Worm (Caenorhabditis elegans) whole organism, late embryonic: Measurements from ENCODE around the gene R07E5.7.
"Not testable (repeated sequence)": the region's sequence is repeated elsewhere in the genome, so short reads cannot be mapped to it uniquely, and the experiment has no call there.

ENCODE experiments used
- C08G9.2 ChIP-seq: sonication (generic microtip); optimal IDR thresholded peaks from 2 replicates; lab custom pipeline; 2016; ENCODE audit warnings: mild to moderate bottlenecking, missing genetic modification characterization, moderate library complexity, missing compliant biosample characterization
- C38D4.7 ChIP-seq: fragments of 200-800 bp; sonication (Bioruptor generic); optimal IDR thresholded peaks from 2 replicates; lab custom pipeline; 2018; ENCODE audit warnings: mild to moderate bottlenecking, missing genetic modification characterization, moderate library complexity, missing compliant biosample characterization
- F13H6.1 ChIP-seq: sonication (generic microtip); optimal IDR thresholded peaks from 2 replicates; lab custom pipeline; 2016; ENCODE audit warnings: missing genetic modification characterization, missing compliant biosample characterization
- K02D7.2 ChIP-seq: sonication (generic microtip); optimal IDR thresholded peaks from 2 replicates; lab custom pipeline; 2017; ENCODE audit warnings: mild to moderate bottlenecking, missing genetic modification characterization, missing compliant biosample characterization
- K09A11.1 ChIP-seq: sonication (generic microtip); optimal IDR thresholded peaks from 2 replicates; lab custom pipeline; 2017; ENCODE audit warnings: antibody characterized with exemption, mild to moderate bottlenecking, missing genetic modification characterization, missing compliant biosample characterization; ENCODE audit not compliant: insufficient read depth
- T23F11.4 ChIP-seq: fragments of 200-800 bp; sonication (Bioruptor generic); optimal IDR thresholded peaks from 2 replicates; lab custom pipeline; 2018; ENCODE audit warnings: mild to moderate bottlenecking, missing genetic modification characterization, missing compliant biosample characterization
- Y22D7AL.16 ChIP-seq: sonication (generic microtip); optimal IDR thresholded peaks from 2 replicates; lab custom pipeline; 2016; ENCODE audit warnings: missing genetic modification characterization, missing compliant biosample characterization
- ahr-1 ChIP-seq: sonication (generic microtip); optimal IDR thresholded peaks from 2 replicates; lab custom pipeline; 2016; ENCODE audit warnings: missing genetic modification characterization, missing compliant biosample characterization
- ceh-14 ChIP-seq: sonication (generic microtip); optimal IDR thresholded peaks from 2 replicates; lab custom pipeline; 2016; ENCODE audit warnings: missing genotype, missing genetic modification characterization, missing compliant biosample characterization
- ceh-18 ChIP-seq: sonication (generic microtip); optimal IDR thresholded peaks from 2 replicates; lab custom pipeline; 2016; ENCODE audit warnings: missing genetic modification characterization, missing compliant biosample characterization
- ceh-19 ChIP-seq: fragments of 200-800 bp; sonication (Bioruptor generic); optimal IDR thresholded peaks from 2 replicates; lab custom pipeline; 2018; ENCODE audit warnings: mild to moderate bottlenecking, missing genetic modification characterization, missing compliant biosample characterization
- ceh-2 ChIP-seq: sonication (generic microtip); optimal IDR thresholded peaks from 2 replicates; lab custom pipeline; 2016; ENCODE audit warnings: missing genotype, missing genetic modification characterization, missing compliant biosample characterization
- ceh-24 ChIP-seq: sonication (generic microtip); optimal IDR thresholded peaks from 2 replicates; lab custom pipeline; 2016; ENCODE audit warnings: mild to moderate bottlenecking, missing genetic modification characterization, missing compliant biosample characterization
- ceh-31 ChIP-seq: sonication (generic microtip); optimal IDR thresholded peaks from 2 replicates; lab custom pipeline; 2016; ENCODE audit warnings: missing genetic modification characterization, missing compliant biosample characterization
- ceh-34 ChIP-seq: sonication (generic microtip); optimal IDR thresholded peaks from 2 replicates; lab custom pipeline; 2016; ENCODE audit warnings: mild to moderate bottlenecking, missing genetic modification characterization, missing compliant biosample characterization
- ceh-45 ChIP-seq: fragments of 200-800 bp; sonication (Bioruptor generic); IDR thresholded peaks from 2 replicates; pipeline ENCODE4 v1.3.6; 2022; ENCODE audit warnings: missing genetic modification reagents, missing genetic modification characterization, missing compliant biosample characterization
- ceh-48 ChIP-seq: sonication (generic microtip); optimal IDR thresholded peaks from 2 replicates; lab custom pipeline; 2016; ENCODE audit warnings: missing genetic modification characterization, inconsistent platforms, missing compliant biosample characterization
- che-1 ChIP-seq: sonication (generic microtip); optimal IDR thresholded peaks from 2 replicates; lab custom pipeline; 2016; ENCODE audit warnings: mild to moderate bottlenecking, missing genetic modification characterization, missing compliant biosample characterization
- dmd-4 ChIP-seq: sonication (generic microtip); optimal IDR thresholded peaks from 2 replicates; lab custom pipeline; 2016; ENCODE audit warnings: borderline replicate concordance, missing genetic modification characterization, missing compliant biosample characterization
- elt-2 ChIP-seq: sonication (generic microtip); optimal IDR thresholded peaks from 2 replicates; lab custom pipeline; 2016; ENCODE audit warnings: missing genetic modification reagents, missing genetic modification characterization, missing compliant biosample characterization
- ets-4 ChIP-seq: sonication (generic microtip); optimal IDR thresholded peaks from 2 replicates; lab custom pipeline; 2016; ENCODE audit warnings: missing genetic modification characterization, missing compliant biosample characterization
- fax-1 ChIP-seq: sonication (generic microtip); optimal IDR thresholded peaks from 2 replicates; lab custom pipeline; 2016; ENCODE audit warnings: missing genotype, missing genetic modification characterization, missing compliant biosample characterization
- fkh-6 ChIP-seq: sonication (generic microtip); optimal IDR thresholded peaks from 2 replicates; lab custom pipeline; 2016; ENCODE audit warnings: missing genetic modification characterization, missing compliant biosample characterization
- gmeb-2 ChIP-seq: sonication (generic microtip); optimal IDR thresholded peaks from 2 replicates; lab custom pipeline; 2016; ENCODE audit warnings: missing genetic modification characterization, inconsistent platforms, missing compliant biosample characterization
- hlh-15 ChIP-seq: sonication (generic microtip); optimal IDR thresholded peaks from 2 replicates; lab custom pipeline; 2016; ENCODE audit warnings: missing genetic modification characterization, missing compliant biosample characterization
- hlh-6 ChIP-seq: sonication (generic microtip); optimal IDR thresholded peaks from 2 replicates; lab custom pipeline; 2016; ENCODE audit warnings: missing genotype, missing genetic modification characterization, missing compliant biosample characterization
- hlh-8 ChIP-seq: sonication (generic microtip); optimal IDR thresholded peaks from 2 replicates; lab custom pipeline; 2016; ENCODE audit warnings: missing genotype, missing genetic modification characterization, missing compliant biosample characterization
- lin-11 ChIP-seq: fragments of 200-800 bp; sonication (Bioruptor generic); optimal IDR thresholded peaks from 2 replicates; lab custom pipeline; 2018; ENCODE audit warnings: mild to moderate bottlenecking, missing genetic modification characterization, missing compliant biosample characterization
- madf-2 ChIP-seq: sonication (generic microtip); optimal IDR thresholded peaks from 2 replicates; lab custom pipeline; 2017; ENCODE audit warnings: missing genetic modification characterization, missing compliant biosample characterization
- nfya-1 ChIP-seq: sonication (generic microtip); optimal IDR thresholded peaks from 2 replicates; lab custom pipeline; 2017; ENCODE audit warnings: missing genetic modification characterization, mild to moderate bottlenecking, missing compliant biosample characterization, antibody characterized with exemption, moderate library complexity
- nhr-232 ChIP-seq: sonication (generic microtip); optimal IDR thresholded peaks from 2 replicates; lab custom pipeline; 2016; ENCODE audit warnings: missing genetic modification characterization, missing compliant biosample characterization
- pat-9 ChIP-seq: fragments of 200-800 bp; sonication (Bioruptor generic); optimal IDR thresholded peaks from 2 replicates; lab custom pipeline; 2018; ENCODE audit warnings: mild to moderate bottlenecking, missing genetic modification characterization, moderate library complexity, missing compliant biosample characterization
- pha-2 ChIP-seq: sonication (generic microtip); optimal IDR thresholded peaks from 2 replicates; lab custom pipeline; 2017; ENCODE audit warnings: mild to moderate bottlenecking, missing genetic modification characterization, missing compliant biosample characterization
- ref-2 ChIP-seq: sonication (generic microtip); optimal IDR thresholded peaks from 2 replicates; lab custom pipeline; 2016; ENCODE audit warnings: missing genetic modification characterization, missing compliant biosample characterization
- rnt-1 ChIP-seq: sonication (generic microtip); optimal IDR thresholded peaks from 2 replicates; lab custom pipeline; 2016; ENCODE audit warnings: missing genetic modification characterization, missing compliant biosample characterization
- sdc-2 ChIP-seq: sonication (generic microtip); optimal IDR thresholded peaks from 2 replicates; lab custom pipeline; 2016; ENCODE audit warnings: missing genotype, missing genetic modification characterization, missing compliant biosample characterization
- sox-2 ChIP-seq: fragments of 200-800 bp; sonication (Bioruptor generic); IDR thresholded peaks from 2 replicates; pipeline ENCODE4 v1.3.6; 2022; ENCODE audit warnings: missing genetic modification reagents, missing genetic modification characterization, missing compliant biosample characterization
- sox-4 ChIP-seq: sonication (generic microtip); optimal IDR thresholded peaks from 2 replicates; lab custom pipeline; 2017; ENCODE audit warnings: mild to moderate bottlenecking, missing genetic modification characterization, inconsistent platforms, missing compliant biosample characterization
- syd-9 ChIP-seq: sonication (generic microtip); optimal IDR thresholded peaks from 2 replicates; lab custom pipeline; 2016; ENCODE audit warnings: mild to moderate bottlenecking, missing genetic modification characterization, moderate library complexity, missing compliant biosample characterization
- tbx-2 ChIP-seq: sonication (generic microtip); optimal IDR thresholded peaks from 2 replicates; lab custom pipeline; 2016; ENCODE audit warnings: missing genetic modification characterization, missing compliant biosample characterization
- ttx-3 ChIP-seq: sonication (generic microtip); optimal IDR thresholded peaks from 2 replicates; lab custom pipeline; 2016; ENCODE audit warnings: missing genetic modification reagents, missing genetic modification characterization, missing compliant biosample characterization
- unc-3 ChIP-seq, 2 experiments: fragments of 200-800 bp in 1 of 2; sonication (Bioruptor generic) in 1 of 2; sonication (generic microtip) in 1 of 2; conservative IDR thresholded peaks in 1 of 2; optimal IDR thresholded peaks in 1 of 2; 2 replicates each; pipeline versions ENCODE4 v1.3.6 to Lab custom; 2016 to 2022; ENCODE audit warnings: missing compliant biosample characterization in 2 of 2, missing genetic modification characterization in 2 of 2, missing genetic modification reagents in 1 of 2
- zip-5 ChIP-seq: sonication (generic microtip); optimal IDR thresholded peaks from 2 replicates; lab custom pipeline; 2016; ENCODE audit warnings: missing genetic modification characterization, missing compliant biosample characterization

Gene R07E5.7

DNA sequence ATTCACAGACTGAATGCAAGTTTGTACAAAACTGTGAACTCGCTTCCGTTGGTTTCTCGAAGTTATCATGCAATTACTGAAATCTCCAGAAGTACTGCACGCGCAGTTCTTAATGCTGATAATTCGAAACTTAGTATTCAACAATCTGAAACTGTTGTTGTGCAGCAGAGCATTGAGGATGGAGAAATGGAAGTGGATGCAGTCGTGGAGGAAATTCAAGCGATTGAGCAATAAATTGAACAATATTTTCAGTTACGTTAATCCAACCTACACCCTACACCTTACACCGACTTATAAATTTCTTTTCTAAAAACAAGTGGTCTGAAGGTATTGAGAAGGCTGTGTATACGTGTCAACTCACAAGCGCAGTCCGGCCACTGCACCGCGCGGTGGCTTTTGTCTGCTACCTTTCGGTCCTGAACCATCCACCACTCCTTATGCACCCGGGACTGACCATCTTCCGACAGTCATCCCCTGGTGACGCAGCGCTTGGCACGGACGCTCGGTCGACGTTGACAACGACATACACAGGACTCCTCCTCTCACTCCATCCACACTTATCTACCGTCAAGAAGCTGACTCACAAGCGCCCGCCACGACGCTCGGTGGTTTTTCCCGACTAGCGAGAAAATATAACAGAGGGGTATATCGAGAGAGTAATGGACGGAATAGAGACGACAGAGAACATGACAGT lies 40.2 kb downstream of the R07E5.7 start:
- TF ChIP-seq dmd-4: peak; percentile 12
- peak; percentile 69; the same call in 1 of the 2 replicates for TF ChIP-seq ceh-45 (GFP tag; lab: Robert Waterston, UW)
- peak; percentile 39 for TF ChIP-seq pat-9 (tag; lab: Kevin White, UChicago)
- TF ChIP-seq ceh-24 (tag; lab: Kevin White, UChicago): peak; percentile 39
- TF ChIP-seq ceh-18 (tag; lab: Kevin White, UChicago): peak; percentile 87
- peak; percentile 34 for TF ChIP-seq F13H6.1
- TF ChIP-seq che-1: peak; percentile 54
- peak; percentile 77 for TF ChIP-seq pha-2 (tag; lab: Kevin White, UChicago)
- TF ChIP-seq gmeb-2: peak; percentile 60
- peak; percentile 48 for TF ChIP-seq fax-1 (tag; lab: Kevin White, UChicago)
- TF ChIP-seq lin-11: peak; percentile 32
- TF ChIP-seq zip-5 (tag; lab: Kevin White, UChicago): peak; percentile 10
- TF ChIP-seq rnt-1 (tag; lab: Kevin White, UChicago): peak; percentile 15
- TF ChIP-seq C38D4.7 (GFP tag; lab: Kevin White, UChicago): peak; percentile 68
- TF ChIP-seq tbx-2 (tag; lab: Kevin White, UChicago): peak; percentile 51
- TF ChIP-seq ahr-1: peak; percentile 43
- TF ChIP-seq K02D7.2: peak; percentile 55
- TF ChIP-seq unc-3 (GFP tag; conservative IDR thresholded peaks at IDR 0.05; lab: Robert Waterston, UW): peak; percentile 55; the same call in 1 of the 2 replicates
- not testable (repeated sequence) for TF ChIP-seq unc-3 (tag; optimal IDR thresholded peaks at IDR 0.05; lab: Kevin White, UChicago)
- peak; percentile 70 for TF ChIP-seq ceh-31 (tag; lab: Kevin White, UChicago)
- TF ChIP-seq ceh-2 (tag; lab: Kevin White, UChicago): peak; percentile 7
- peak; percentile 69 for TF ChIP-seq madf-2 (tag; lab: Kevin White, UChicago)
- peak; percentile 40 for TF ChIP-seq sdc-2 (tag; lab: Kevin White, UChicago)
- TF ChIP-seq sox-4 (tag; lab: Kevin White, UChicago): peak; percentile 54
- peak; percentile 10 for TF ChIP-seq hlh-8 (tag; lab: Kevin White, UChicago)
- TF ChIP-seq sox-2: peak; percentile 69
- peak; percentile 55 for TF ChIP-seq nhr-232 (tag; lab: Kevin White, UChicago)
- peak; percentile 6 for TF ChIP-seq ets-4
- peak; percentile 28 for TF ChIP-seq ceh-48 (tag; lab: Kevin White, UChicago)
- TF ChIP-seq ceh-34: peak; percentile 56
- TF ChIP-seq ceh-19: peak; percentile 37
- peak; percentile 67 for TF ChIP-seq T23F11.4 (GFP tag; lab: Kevin White, UChicago)
- TF ChIP-seq hlh-15 (tag; lab: Kevin White, UChicago): peak; percentile 18
- peak; percentile 31 for TF ChIP-seq ttx-3 (tag; lab: Kevin White, UChicago)
- TF ChIP-seq nfya-1: peak; percentile 44
- peak; percentile 43 for TF ChIP-seq C08G9.2 (tag; lab: Kevin White, UChicago)
- peak; percentile 62 for TF ChIP-seq syd-9
- TF ChIP-seq ref-2 (tag; lab: Kevin White, UChicago): peak; percentile 47
- peak; percentile 39 for TF ChIP-seq ceh-14 (tag; lab: Kevin White, UChicago)
- TF ChIP-seq elt-2: peak; percentile 41
- peak; percentile 63 for TF ChIP-seq fkh-6 (tag; lab: Kevin White, UChicago)
- TF ChIP-seq K09A11.1 (tag; lab: Kevin White, UChicago): peak; percentile 28
- TF ChIP-seq hlh-6 (tag; lab: Kevin White, UChicago): peak; percentile 4
- TF ChIP-seq Y22D7AL.16 (tag; lab: Kevin White, UChicago): peak; percentile 52
